Fruit fly (Drosophila melanogaster): ENCODE measurements around the gene twf.

- TF ChIP-seq Lpt (GFP tag; optimal IDR thresholded peaks at IDR 0.05), result no peak
- no peak for TF ChIP-seq Blimp-1 (GFP tag; optimal IDR thresholded peaks at IDR 0.05)
- no peak for TF ChIP-seq CG31627 (GFP tag; optimal IDR thresholded peaks at IDR 0.05)
- TF ChIP-seq CG8319 (GFP tag; optimal IDR thresholded peaks at IDR 0.05), result no peak
- no peak for TF ChIP-seq Ets21C (GFP tag; optimal IDR thresholded peaks at IDR 0.05)
- TF ChIP-seq pdm3 (GFP tag; optimal IDR thresholded peaks at IDR 0.05), result no peak
Observed at dm6 chr3R:14152550-14152949, 30.1 kb downstream of the twf start, which contains the start of gene CG42500.

All from whole organism, prepupa.